Fruit fly (Drosophila melanogaster) Kc167 (cell line): ENCODE results near the gene ppk11.

Source experiments
- h ChIP-seq: fragments of >200 bp; optimal IDR thresholded peaks from 3 replicates; lab custom pipeline; 2018; ENCODE audit warnings: missing external identifiers
- insv ChIP-seq: fragments of >200 bp; optimal IDR thresholded peaks from 3 replicates; lab custom pipeline; 2018; ENCODE audit warnings: missing external identifiers

- TF ChIP-seq insv (lab: Kevin White, UChicago) (no peak), h (lab: Kevin White, UChicago) (no peak)
These were observed 30.2 kb downstream of the ppk11 start for dm6 chr2L:9744634-9745033.
